Fruit fly (Drosophila melanogaster): Measurements from ENCODE around the gene CG17376.

Gene CG17376

DNA sequence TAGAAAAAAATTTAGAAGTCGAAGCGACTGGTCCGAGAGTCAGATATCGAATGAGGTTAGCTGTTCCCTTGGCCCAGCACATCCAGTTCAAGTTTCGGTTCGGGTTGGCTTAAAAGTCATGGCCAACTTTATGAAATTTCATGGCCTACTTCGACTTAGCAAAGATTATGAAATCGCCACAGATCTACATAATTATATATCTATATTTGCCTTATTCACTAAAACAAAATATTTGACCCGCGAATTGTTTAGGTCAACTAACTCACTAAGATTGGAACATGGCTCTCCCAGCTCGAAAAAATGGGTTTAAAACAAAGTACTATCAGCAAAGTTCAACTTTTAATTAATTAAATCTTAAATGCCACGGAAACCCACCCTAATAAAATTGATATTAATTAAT, at the start of gene CG17376:
TSS of gene CG17376 (minus strand) at position 101 of the 400 bp plus-strand sequence.
- TF ChIP-seq pad (GFP tag; optimal IDR thresholded peaks at IDR 0.05) (no peak), CG14711 (tag; optimal IDR thresholded peaks at IDR 0.05) (no peak), toe (GFP tag; optimal IDR thresholded peaks at IDR 0.05) (no peak), CG1620 (GFP tag; optimal IDR thresholded peaks at IDR 0.05) (no peak), ovo (GFP tag; optimal IDR thresholded peaks at IDR 0.05) (no peak), bab1 (GFP tag; optimal IDR thresholded peaks at IDR 0.05) (no peak), CG5204 (GFP tag; optimal IDR thresholded peaks at IDR 0.05) (no peak), Mnt (GFP tag; optimal IDR thresholded peaks at IDR 0.05) (no peak), CG33017 (tag; optimal IDR thresholded peaks at IDR 0.05) (no peak), tj (GFP tag; optimal IDR thresholded peaks at IDR 0.05) (no peak), CG7101 (tag; optimal IDR thresholded peaks at IDR 0.05) (no peak)

DNA sequence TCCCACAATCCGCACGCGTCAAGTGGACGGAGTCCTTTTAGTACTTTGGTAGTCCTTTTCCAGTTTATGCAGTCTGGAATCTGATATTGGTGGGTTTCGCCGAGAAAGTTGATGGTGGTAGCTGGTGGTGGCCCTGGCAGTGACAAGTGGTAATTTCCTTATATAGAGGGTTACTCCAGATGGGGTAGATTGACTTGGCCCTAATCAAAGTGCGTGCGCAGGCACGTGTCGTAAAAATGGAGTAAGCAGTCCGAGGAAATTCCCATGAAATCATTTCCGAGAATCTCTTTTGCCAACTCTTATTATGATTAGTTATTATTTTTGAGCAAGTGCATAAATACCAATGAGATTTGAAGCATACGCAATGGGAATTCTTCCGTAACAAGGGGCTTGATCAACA, 42.7 kb upstream of the CG17376 start:
- TF ChIP-seq bab1 (GFP tag; optimal IDR thresholded peaks at IDR 0.05) (no peak), CG14711 (tag; optimal IDR thresholded peaks at IDR 0.05) (no peak), ovo (GFP tag; optimal IDR thresholded peaks at IDR 0.05) (no peak), CG12768 (GFP tag; optimal IDR thresholded peaks at IDR 0.05) (no peak), toe (GFP tag; optimal IDR thresholded peaks at IDR 0.05) (no peak), Hr96 (GFP tag; optimal IDR thresholded peaks at IDR 0.05) (no peak), CG33017 (tag; optimal IDR thresholded peaks at IDR 0.05) (no peak), cnc (optimal IDR thresholded peaks at IDR 0.05) (no peak), kay (GFP tag; ENCODE audit: borderline replicate concordance) (no peak), Crg-1 (GFP tag; optimal IDR thresholded peaks at IDR 0.05) (no peak), cic (GFP tag; optimal IDR thresholded peaks at IDR 0.05) (no peak), pad (GFP tag; optimal IDR thresholded peaks at IDR 0.05) (no peak), CG5204 (GFP tag; optimal IDR thresholded peaks at IDR 0.05) (no peak), CG11617 (GFP tag; optimal IDR thresholded peaks at IDR 0.05) (no peak), CG7101 (tag; optimal IDR thresholded peaks at IDR 0.05) (no peak), CG7045 (GFP tag; optimal IDR thresholded peaks at IDR 0.05) (no peak), CG1620 (GFP tag; optimal IDR thresholded peaks at IDR 0.05) (no peak), Clk (GFP tag; optimal IDR thresholded peaks at IDR 0.05) (no peak)

DNA sequence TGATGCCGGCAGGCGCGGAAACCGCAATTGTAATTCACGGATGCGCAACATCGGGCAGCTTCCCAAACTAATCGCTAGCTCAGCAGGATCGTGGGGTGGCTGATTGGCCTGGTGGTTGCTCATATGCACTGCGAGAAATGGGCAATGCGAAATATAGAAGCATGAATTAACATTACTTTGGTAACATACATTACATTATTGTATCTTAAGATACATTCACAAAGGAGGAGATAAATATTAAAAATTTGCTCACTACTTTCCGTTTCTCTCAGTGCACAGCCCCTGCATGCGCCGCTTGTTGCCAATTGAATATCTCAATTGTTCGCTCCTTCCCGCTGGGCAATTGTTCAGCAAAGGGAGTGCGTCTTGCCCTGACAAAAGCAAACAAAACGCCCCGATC, 40.7 kb upstream of the CG17376 start:
- TF ChIP-seq Crg-1 (GFP tag; optimal IDR thresholded peaks at IDR 0.05) (no peak), Clk (GFP tag; optimal IDR thresholded peaks at IDR 0.05) (no peak), cnc (optimal IDR thresholded peaks at IDR 0.05) (no peak), cic (GFP tag; optimal IDR thresholded peaks at IDR 0.05) (no peak), CG11617 (GFP tag; optimal IDR thresholded peaks at IDR 0.05) (no peak), CG33017 (tag; optimal IDR thresholded peaks at IDR 0.05) (no peak), Mnt (GFP tag; optimal IDR thresholded peaks at IDR 0.05) (no peak), CG5204 (GFP tag; optimal IDR thresholded peaks at IDR 0.05) (no peak), CG14711 (tag; optimal IDR thresholded peaks at IDR 0.05) (no peak), kay (GFP tag; ENCODE audit: borderline replicate concordance) (no peak), pad (GFP tag; optimal IDR thresholded peaks at IDR 0.05) (no peak), Hr96 (GFP tag; optimal IDR thresholded peaks at IDR 0.05) (no peak), bab1 (GFP tag; optimal IDR thresholded peaks at IDR 0.05) (no peak)

DNA sequence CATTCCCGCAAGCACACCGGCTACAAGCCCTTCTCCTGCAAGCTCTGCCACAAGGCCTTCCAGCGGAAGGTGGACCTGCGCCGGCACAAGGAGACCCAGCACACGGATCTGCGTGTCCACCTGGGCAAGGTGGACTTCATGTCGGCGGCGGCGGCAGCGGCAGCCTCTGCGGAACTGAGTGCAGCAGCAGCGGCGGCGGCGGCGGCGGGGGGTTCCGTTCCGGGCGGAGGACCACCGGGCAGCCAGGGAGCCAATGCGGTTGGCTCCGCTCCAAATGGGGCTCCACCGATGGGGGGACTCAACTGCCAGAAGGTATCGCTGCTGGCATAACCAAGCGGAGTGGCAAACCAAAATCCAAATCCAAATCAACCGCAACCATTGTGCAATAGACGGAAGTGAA, 37.1 kb upstream of the CG17376 start:
- TF ChIP-seq CG5204 (GFP tag; optimal IDR thresholded peaks at IDR 0.05): no peak

DNA sequence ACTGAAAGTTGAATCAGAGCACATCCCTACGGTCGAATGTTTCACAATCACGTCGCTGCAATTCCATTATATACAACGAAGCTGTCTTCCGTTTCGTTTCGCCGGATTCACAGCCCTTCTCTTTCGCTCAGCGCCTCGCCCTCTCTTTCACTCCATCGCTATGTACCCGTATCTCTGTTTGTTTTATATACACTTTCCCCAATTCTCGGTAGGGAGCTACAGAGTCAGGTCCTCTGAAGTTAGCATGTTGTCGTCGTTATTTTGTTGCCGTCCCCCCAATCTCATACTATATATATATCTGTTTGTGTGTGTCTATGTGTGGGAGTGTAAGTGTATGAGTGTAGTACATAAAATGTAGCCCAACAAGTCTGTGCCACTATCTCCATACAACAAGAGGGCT, 35.4 kb upstream of the CG17376 start:
- TF ChIP-seq kay (GFP tag; ENCODE audit: borderline replicate concordance) (no peak), CG1620 (GFP tag; optimal IDR thresholded peaks at IDR 0.05) (no peak), cnc (optimal IDR thresholded peaks at IDR 0.05) (no peak), Mnt (GFP tag; optimal IDR thresholded peaks at IDR 0.05) (no peak)

DNA sequence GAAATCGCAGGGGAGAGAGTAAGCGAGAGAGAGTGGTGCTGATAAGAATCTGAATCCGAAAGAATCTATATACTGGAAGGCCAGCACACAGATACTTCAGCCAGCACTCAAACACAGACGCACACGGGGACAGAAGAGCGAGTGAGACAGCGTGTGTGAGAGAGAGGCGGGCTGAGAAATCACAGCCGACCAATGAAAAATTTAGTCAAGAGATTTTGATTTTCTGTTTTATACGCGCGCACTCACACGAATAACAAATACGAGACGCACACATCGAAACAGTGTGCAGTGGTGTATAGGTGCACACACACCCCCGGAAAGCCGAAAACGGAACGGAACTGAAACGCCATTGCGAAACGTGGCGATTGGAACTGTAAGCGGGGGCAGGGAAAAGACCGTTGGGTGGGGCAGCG, 33.0 kb upstream of the CG17376 start:
- TF ChIP-seq cnc (optimal IDR thresholded peaks at IDR 0.05) (no peak), Clk (GFP tag; optimal IDR thresholded peaks at IDR 0.05) (no peak), pad (GFP tag; optimal IDR thresholded peaks at IDR 0.05) (peak; percentile 21)

DNA sequence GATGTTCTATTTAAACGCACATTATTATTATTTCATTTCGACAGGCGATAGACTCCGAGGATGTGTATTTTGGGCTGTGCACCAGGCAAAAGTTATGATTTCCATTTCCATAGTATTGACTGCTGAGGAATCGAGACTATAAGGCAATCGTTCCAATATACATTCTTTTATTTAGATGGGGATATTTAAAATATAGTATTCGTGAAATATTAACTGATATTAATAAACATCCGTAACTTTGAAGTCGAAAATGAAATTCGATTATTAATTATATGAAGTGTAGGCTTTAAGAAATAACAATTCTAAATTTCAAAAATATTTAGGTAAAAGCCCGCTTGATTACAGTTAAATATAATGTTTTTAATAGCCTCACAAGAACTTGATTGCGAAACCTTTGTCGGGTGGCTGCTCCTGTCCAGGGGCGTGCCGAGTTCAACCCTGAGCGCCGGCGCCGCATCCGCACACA, 29.6 kb upstream of the CG17376 start:
- TF ChIP-seq Mnt (GFP tag; optimal IDR thresholded peaks at IDR 0.05) (no peak), CG33017 (tag; optimal IDR thresholded peaks at IDR 0.05) (no peak), CG11617 (GFP tag; optimal IDR thresholded peaks at IDR 0.05) (no peak), CG5204 (GFP tag; optimal IDR thresholded peaks at IDR 0.05) (no peak)

DNA sequence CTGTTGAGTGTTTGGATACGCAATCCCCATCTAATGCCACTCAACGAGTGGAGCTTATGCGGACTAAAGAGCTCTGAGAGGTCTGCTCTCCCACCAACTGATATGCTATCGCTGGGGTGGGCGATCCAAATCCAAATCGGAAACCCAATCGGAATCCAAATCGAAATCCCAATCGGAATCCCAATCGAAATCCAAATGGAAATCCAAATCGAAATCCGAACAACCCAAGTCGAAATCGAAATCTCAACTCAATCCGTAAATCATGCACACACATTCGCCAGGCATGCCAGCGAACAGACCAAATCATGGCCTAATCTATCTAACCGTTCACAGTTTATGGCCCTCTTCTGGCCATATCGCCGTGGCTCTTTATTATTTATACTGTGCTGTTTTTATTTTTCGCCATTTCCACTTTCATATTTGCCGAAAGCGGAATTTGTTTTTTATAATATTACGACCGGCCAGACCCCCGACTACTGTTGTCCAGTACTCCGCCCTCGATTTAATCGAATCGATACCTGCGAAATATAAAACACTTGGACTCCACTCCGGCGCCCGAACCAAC, 26.9 kb upstream of the CG17376 start:
- TF ChIP-seq cnc (optimal IDR thresholded peaks at IDR 0.05): no peak
- TF ChIP-seq Crg-1 (GFP tag; optimal IDR thresholded peaks at IDR 0.05): no peak
- no peak for TF ChIP-seq ovo (GFP tag; optimal IDR thresholded peaks at IDR 0.05)
- no peak for TF ChIP-seq CG12768 (GFP tag; optimal IDR thresholded peaks at IDR 0.05)
- TF ChIP-seq CG33017 (tag; optimal IDR thresholded peaks at IDR 0.05): no peak
- no peak for TF ChIP-seq pad (GFP tag; optimal IDR thresholded peaks at IDR 0.05)
- TF ChIP-seq CG1620 (GFP tag; optimal IDR thresholded peaks at IDR 0.05): no peak
- no peak for TF ChIP-seq CG11617 (GFP tag; optimal IDR thresholded peaks at IDR 0.05)
- no peak for TF ChIP-seq CG14711 (tag; optimal IDR thresholded peaks at IDR 0.05)
